Fruit fly (Drosophila melanogaster) whole organism, embryonic: ENCODE measurements around the gene CG7120.

ENCODE experiments used
- Antp ChIP-seq: fragments of 200-800 bp; sonication (Bioruptor generic); optimal IDR thresholded peaks from 3 replicates; lab custom pipeline; 2016; ENCODE audit warnings: missing biosample characterization, missing genetic modification characterization
- Awh ChIP-seq: fragments of 200-800 bp; sonication (Bioruptor generic); IDR thresholded peaks from 2 replicates; pipeline ENCODE4, ENCODE4 v1.3.6; 2022; ENCODE audit warnings: missing biosample characterization, missing genetic modification characterization
- CG10543 ChIP-seq: fragments of 200-800 bp; sonication (Bioruptor generic); optimal IDR thresholded peaks from 3 replicates; lab custom pipeline; 2017; ENCODE audit warnings: missing biosample characterization, mild to moderate bottlenecking, missing genetic modification characterization, moderate library complexity
- CG10654 ChIP-seq: fragments of 200-800 bp; sonication (Bioruptor generic); optimal IDR thresholded peaks from 2 replicates; lab custom pipeline; 2016; ENCODE audit warnings: missing biosample characterization, missing genetic modification characterization
- CG11723 ChIP-seq: fragments of 200-800 bp; sonication (Bioruptor generic); optimal IDR thresholded peaks from 2 replicates; lab custom pipeline; 2017; ENCODE audit warnings: missing biosample characterization, mild to moderate bottlenecking, missing genetic modification characterization
- CG12236 ChIP-seq: fragments of 200-800 bp; sonication (Bioruptor generic); optimal IDR thresholded peaks from 2 replicates; lab custom pipeline; 2016; ENCODE audit warnings: missing biosample characterization, missing genetic modification characterization
- CG12299 ChIP-seq: fragments of 200-800 bp; sonication (Bioruptor generic); optimal IDR thresholded peaks from 2 replicates; lab custom pipeline; 2018; ENCODE audit warnings: missing biosample characterization, mild to moderate bottlenecking, missing genetic modification characterization
- CG1233 ChIP-seq: fragments of 200-800 bp; sonication (Bioruptor generic); optimal IDR thresholded peaks from 4 replicates; lab custom pipeline; 2018; ENCODE audit warnings: missing biosample characterization, mild to moderate bottlenecking, missing genetic modification characterization
- CG14965 ChIP-seq: fragments of 200-800 bp; sonication (Bioruptor generic); optimal IDR thresholded peaks from 2 replicates; lab custom pipeline; 2016; ENCODE audit warnings: missing biosample characterization, missing genetic modification characterization, borderline replicate concordance
- CG1603 ChIP-seq: fragments of 200-800 bp; sonication (Bioruptor generic); optimal IDR thresholded peaks from 2 replicates; lab custom pipeline; 2019; ENCODE audit warnings: missing biosample characterization, mild to moderate bottlenecking, missing genetic modification characterization, moderate library complexity
- CG18599 ChIP-seq: fragments of 200-800 bp; sonication (Bioruptor generic); optimal IDR thresholded peaks from 3 replicates; lab custom pipeline; 2017; ENCODE audit warnings: missing biosample characterization, missing genetic modification characterization, mild to moderate bottlenecking, moderate library complexity, missing genetic modification reagents
- CG2202 ChIP-seq: fragments of 200-800 bp; sonication (Bioruptor generic); optimal IDR thresholded peaks from 2 replicates; lab custom pipeline; 2018; ENCODE audit warnings: missing biosample characterization, mild to moderate bottlenecking, missing genetic modification characterization
- CG32772 ChIP-seq: fragments of 200-800 bp; sonication (Bioruptor generic); IDR thresholded peaks from 2 replicates; pipeline ENCODE4 v1.3.6; 2022; ENCODE audit warnings: missing biosample characterization, missing genetic modification characterization
- CG33557 ChIP-seq: fragments of 200-800 bp; sonication (Bioruptor generic); optimal IDR thresholded peaks from 2 replicates; lab custom pipeline; 2019; ENCODE audit warnings: missing biosample characterization, mild to moderate bottlenecking, missing genetic modification characterization, moderate library complexity
- CG34422 ChIP-seq: fragments of 200-800 bp; sonication (Bioruptor generic); IDR thresholded peaks from 3 replicates; pipeline ENCODE4 v1.3.6; 2022; ENCODE audit warnings: missing biosample characterization, missing genetic modification characterization
- CG4360 ChIP-seq: fragments of 200-800 bp; sonication (Bioruptor generic); IDR thresholded peaks from 2 replicates; pipeline ENCODE4 v1.3.6; 2022; ENCODE audit warnings: missing biosample characterization, missing genetic modification characterization
- CG43689 ChIP-seq: fragments of 200-800 bp; sonication (Bioruptor generic); IDR thresholded peaks from 2 replicates; pipeline ENCODE4 v1.3.6; 2022; ENCODE audit warnings: missing biosample characterization, missing genetic modification characterization
- CG4424 ChIP-seq: fragments of 200-800 bp; sonication (Bioruptor generic); optimal IDR thresholded peaks from 3 replicates; lab custom pipeline; 2016; ENCODE audit warnings: missing biosample characterization, missing genetic modification characterization
- CG4707 ChIP-seq: fragments of 200-800 bp; sonication (Bioruptor generic); optimal IDR thresholded peaks from 2 replicates; lab custom pipeline; 2018; ENCODE audit warnings: missing biosample characterization, mild to moderate bottlenecking, missing genetic modification characterization, moderate library complexity
- CG7987 ChIP-seq: fragments of 200-800 bp; sonication (Bioruptor generic); optimal IDR thresholded peaks from 2 replicates; lab custom pipeline; 2018; ENCODE audit warnings: missing biosample characterization, mild to moderate bottlenecking, missing genetic modification characterization, moderate library complexity
- CG8478 ChIP-seq: fragments of >200 bp; optimal IDR thresholded peaks from 2 replicates; lab custom pipeline; 2018
- Deaf1 ChIP-seq: fragments of 200-800 bp; optimal IDR thresholded peaks from 3 replicates; lab custom pipeline; 2019; ENCODE audit warnings: missing biosample characterization, mild to moderate bottlenecking, missing genetic modification characterization, moderate library complexity
- Dfd ChIP-seq, 2 experiments: fragments of >200 bp; optimal IDR thresholded peaks; 2 replicates each; lab custom pipeline; 2017; ENCODE audit warnings: missing biosample characterization in 2 of 2, missing genetic modification characterization in 2 of 2
- Drgx ChIP-seq: fragments of 200-800 bp; sonication (Bioruptor generic); IDR thresholded peaks from 2 replicates; pipeline ENCODE4 v1.3.6; 2022; ENCODE audit warnings: missing biosample characterization, missing genetic modification characterization
- E2f2 ChIP-seq: fragments of 200-800 bp; sonication (Bioruptor generic); IDR thresholded peaks from 2 replicates; pipeline ENCODE4 v1.3.6; 2022; ENCODE audit warnings: missing biosample characterization, missing genetic modification characterization
- Fer3 ChIP-seq: fragments of 200-800 bp; sonication (Bioruptor generic); optimal IDR thresholded peaks from 2 replicates; lab custom pipeline; 2018; ENCODE audit warnings: missing biosample characterization, mild to moderate bottlenecking, missing genetic modification characterization, moderate library complexity
- Scr ChIP-seq: fragments of 200-800 bp; sonication (Bioruptor generic); IDR thresholded peaks from 2 replicates; pipeline ENCODE4 v1.3.6; 2022; ENCODE audit warnings: missing biosample characterization, missing genetic modification characterization; ENCODE audit not compliant: partially characterized antibody
- Trl ChIP-seq, 3 experiments: fragments of >200 bp in 2 of 3; fragments of 200-800 bp in 1 of 3; sonication (Bioruptor generic) in 1 of 3; optimal IDR thresholded peaks; 2 replicates in 1 of 3; 3 replicates in 2 of 3; lab custom pipeline; 2016 to 2017; ENCODE audit warnings: missing biosample characterization in 1 of 3, missing genetic modification characterization in 1 of 3
- Vsx1 ChIP-seq: fragments of 200-800 bp; sonication (Bioruptor generic); optimal IDR thresholded peaks from 2 replicates; lab custom pipeline; 2017; ENCODE audit warnings: missing biosample characterization, mild to moderate bottlenecking, missing genetic modification characterization, missing genetic modification reagents
- amos ChIP-seq: fragments of 200-800 bp; sonication (Bioruptor generic); IDR thresholded peaks from 2 replicates; pipeline ENCODE4 v1.3.6; 2022; ENCODE audit warnings: missing biosample characterization, missing genetic modification characterization; ENCODE audit not compliant: partially characterized antibody
- bsh ChIP-seq, 2 experiments: fragments of 200-800 bp; sonication (Bioruptor generic); optimal IDR thresholded peaks; 2 replicates each; lab custom pipeline; 2017 to 2018; ENCODE audit warnings: mild to moderate bottlenecking in 2 of 2, missing biosample characterization in 2 of 2, missing genetic modification characterization in 2 of 2, moderate library complexity in 1 of 2
- chm ChIP-seq: fragments of 200-800 bp; sonication (Bioruptor generic); IDR thresholded peaks from 2 replicates; pipeline ENCODE4 v1.3.6; 2022; ENCODE audit warnings: missing biosample characterization, missing genetic modification characterization
- exex ChIP-seq: fragments of 200-800 bp; sonication (Bioruptor generic); optimal IDR thresholded peaks from 4 replicates; lab custom pipeline; 2018; ENCODE audit warnings: missing biosample characterization, mild to moderate bottlenecking, missing genetic modification characterization, moderate library complexity
- fd64A ChIP-seq: fragments of 200-800 bp; sonication (Bioruptor generic); optimal IDR thresholded peaks from 3 replicates; lab custom pipeline; 2018; ENCODE audit warnings: missing biosample characterization, mild to moderate bottlenecking, missing genetic modification characterization
- knrl ChIP-seq: fragments of 200-800 bp; sonication (Bioruptor generic); IDR thresholded peaks from 3 replicates; pipeline ENCODE4 v1.3.6; 2022; ENCODE audit warnings: missing biosample characterization, missing genetic modification characterization; ENCODE audit not compliant: partially characterized antibody
- nerfin-2 ChIP-seq: fragments of 200-800 bp; sonication (Bioruptor generic); IDR thresholded peaks from 2 replicates; pipeline ENCODE4 v1.3.6; 2022; ENCODE audit warnings: missing biosample characterization, missing genetic modification characterization; ENCODE audit not compliant: partially characterized antibody
- nom ChIP-seq: fragments of 200-800 bp; sonication (Bioruptor generic); optimal IDR thresholded peaks from 2 replicates; lab custom pipeline; 2017; ENCODE audit warnings: missing biosample characterization, missing genetic modification characterization, mild to moderate bottlenecking, moderate library complexity, missing genetic modification reagents
- oc ChIP-seq: fragments of 200-800 bp; sonication (Bioruptor generic); optimal IDR thresholded peaks from 2 replicates; lab custom pipeline; 2018; ENCODE audit warnings: missing biosample characterization, mild to moderate bottlenecking, missing genetic modification characterization, moderate library complexity
- onecut ChIP-seq: fragments of 200-800 bp; sonication (Bioruptor generic); IDR thresholded peaks from 2 replicates; pipeline ENCODE4 v1.3.6; 2022; ENCODE audit warnings: missing biosample characterization, missing genetic modification characterization
- pan ChIP-seq, 4 experiments: fragments of >200 bp in 3 of 4; fragments of 200-800 bp in 1 of 4; sonication (Bioruptor generic) in 1 of 4; optimal IDR thresholded peaks in 3 of 4; IDR thresholded peaks in 1 of 4; 2 replicates each; pipeline versions ENCODE4 v1.3.6 to Lab custom; 2017 to 2022; ENCODE audit warnings: missing biosample characterization in 2 of 4, missing genetic modification characterization in 2 of 4, mixed read lengths in 1 of 4
- slbo ChIP-seq: fragments of 200-800 bp; sonication (Bioruptor generic); IDR thresholded peaks from 2 replicates; pipeline ENCODE4 v1.3.6; 2022; ENCODE audit warnings: missing biosample characterization, missing genetic modification characterization
- sqz ChIP-seq: fragments of 200-800 bp; sonication (Bioruptor generic); optimal IDR thresholded peaks from 3 replicates; lab custom pipeline; 2018; ENCODE audit warnings: missing biosample characterization, mild to moderate bottlenecking, missing genetic modification characterization
- tgo ChIP-seq: fragments of 200-800 bp; sonication (Bioruptor generic); IDR thresholded peaks from 3 replicates; pipeline ENCODE4 v1.3.6; 2022; ENCODE audit warnings: missing biosample characterization, missing genetic modification characterization

The CG7120 gene

dm6 chr3L:8358776-8359455, 36.9 kb upstream of the CG7120 start (continued):
- TF ChIP-seq CG1603 (no peak), Fer3 (tag; lab: Kevin White, UChicago) (no peak), oc (no peak), CG10543 (GFP tag; lab: Kevin White, UChicago) (peak; percentile 76), CG34422 (GFP tag; lab: Robert Waterston, UW) (peak; percentile 48; the same call in 1 of the 3 replicates), CG2202 (tag; lab: Kevin White, UChicago) (no peak), CG11723 (GFP tag; lab: Kevin White, UChicago) (no peak), CG4424 (GFP tag; lab: Kevin White, UChicago) (no peak), E2f2 (GFP tag; lab: Robert Waterston, UW) (peak; percentile 88), CG12299 (no peak), CG4707 (GFP tag; lab: Kevin White, UChicago) (no peak), Vsx1 (GFP tag; lab: Kevin White, UChicago) (no peak), amos (GFP tag; lab: Robert Waterston, UW) (peak; percentile 62; the same call in 1 of the 2 replicates), onecut (GFP tag; lab: Robert Waterston, UW) (no peak), Deaf1 (tag; lab: Kevin White, UChicago) (peak; percentile 45), fd64A (GFP tag; lab: Kevin White, UChicago) (no peak), CG14965 (GFP tag; lab: Kevin White, UChicago) (no peak), Scr (peak; percentile 72), CG18599 (GFP tag; lab: Kevin White, UChicago) (peak; percentile 5), CG43689 (no peak), pan (optimal IDR thresholded peaks at IDR 0.05; lab: Kevin White, UChicago) (no peak), pan (GFP tag; optimal IDR thresholded peaks at IDR 0.05 in 1 of 2, IDR thresholded peaks at IDR 0.05 in 1 of 2) (no peak), CG4360 (GFP tag; lab: Robert Waterston, UW) (no peak), CG7987 (GFP tag; lab: Kevin White, UChicago) (no peak), CG33557 (GFP tag; lab: Kevin White, UChicago) (no peak), CG10654 (no peak), tgo (GFP tag; lab: Robert Waterston, UW) (no peak), CG1233 (GFP tag; lab: Kevin White, UChicago) (no peak), CG8478 (lab: Kevin White, UChicago) (no peak), nerfin-2 (GFP tag; lab: Robert Waterston, UW) (peak; percentile 68), Dfd (GFP tag; optimal IDR thresholded peaks at IDR 0.05; lab: Kevin White, UChicago) (no peak), knrl (0 out of 3 replicates have a peak, but pooled peaks have one; percentile 37), chm (no peak), Antp (no peak)

dm6 chr3L:8360063-8360642, 35.6 kb upstream of the CG7120 start:
- TF ChIP-seq exex (tag; lab: Kevin White, UChicago) (peak; percentile 50), nom (peak; percentile 93), bsh (GFP tag; optimal IDR thresholded peaks at IDR 0.05; lab: Kevin White, UChicago) (peak in 1 of 2 experiments; percentile 65), Drgx (GFP tag; lab: Robert Waterston, UW) (0 out of 2 replicates have a peak, but pooled peaks have one; percentile 24), Trl (optimal IDR thresholded peaks at IDR 0.05; lab: Kevin White, UChicago) (peak in 1 of 2 experiments; percentile 34), Trl (GFP tag; optimal IDR thresholded peaks at IDR 0.05; lab: Kevin White, UChicago) (no peak), Awh (GFP tag; lab: Robert Waterston, UW) (0 out of 2 replicates have a peak, but pooled peaks have one; percentile 16), CG32772 (GFP tag; lab: Robert Waterston, UW) (0 out of 2 replicates have a peak, but pooled peaks have one; percentile 16), CG2202 (tag; lab: Kevin White, UChicago) (no peak), sqz (GFP tag; lab: Kevin White, UChicago) (peak; percentile 23), CG12236 (GFP tag; lab: Kevin White, UChicago) (no peak), slbo (GFP tag; lab: Robert Waterston, UW) (no peak), CG11723 (GFP tag; lab: Kevin White, UChicago) (no peak)
